Worm (Caenorhabditis elegans) whole organism, early embryonic: ENCODE data around the gene Y102A11A.2.

Experiments
- B0310.2 ChIP-seq: sonication (generic microtip); optimal IDR thresholded peaks from 2 replicates; lab custom pipeline; 2016; ENCODE audit warnings: mild to moderate bottlenecking, missing genetic modification characterization, missing compliant biosample characterization
- aly-1 ChIP-seq: sonication (generic microtip); optimal IDR thresholded peaks from 2 replicates; lab custom pipeline; 2016; ENCODE audit warnings: missing genetic modification characterization, missing compliant biosample characterization
- ama-1 ChIP-seq: fragments of 150-350 bp; optimal IDR thresholded peaks from 2 replicates; lab custom pipeline; 2014
- ceh-13 ChIP-seq: fragments of 200-800 bp; sonication (Bioruptor generic); optimal IDR thresholded peaks from 2 replicates; lab custom pipeline; 2018; ENCODE audit warnings: mild to moderate bottlenecking, missing genetic modification characterization, missing compliant biosample characterization
- flt-1 ChIP-seq: fragments of 200-800 bp; sonication (Bioruptor generic); IDR thresholded peaks from 2 replicates; pipeline ENCODE4 v1.3.6; 2022; ENCODE audit warnings: missing genetic modification characterization, missing compliant biosample characterization
- hmg-4 ChIP-seq: fragments of 200-800 bp; sonication (Bioruptor generic); optimal IDR thresholded peaks from 2 replicates; lab custom pipeline; 2018; ENCODE audit warnings: mild to moderate bottlenecking, missing genetic modification characterization, missing compliant biosample characterization
- hnd-1 ChIP-seq: sonication (generic microtip); optimal IDR thresholded peaks from 2 replicates; lab custom pipeline; 2016; ENCODE audit warnings: missing genetic modification characterization, missing compliant biosample characterization
- tbx-11 ChIP-seq: fragments of 200-800 bp; sonication (Bioruptor generic); IDR thresholded peaks from 2 replicates; pipeline ENCODE4 v1.3.6; 2022; ENCODE audit warnings: missing genetic modification characterization, missing compliant biosample characterization
- tbx-37 ChIP-seq: fragments of 200-800 bp; sonication (Bioruptor generic); conservative IDR thresholded peaks from 2 replicates; pipeline ENCODE4 v1.3.6; 2022; ENCODE audit warnings: missing genetic modification reagents, missing genetic modification characterization, missing compliant biosample characterization
- tra-4 ChIP-seq: sonication (generic microtip); optimal IDR thresholded peaks from 2 replicates; lab custom pipeline; 2017; ENCODE audit warnings: missing genetic modification characterization, missing compliant biosample characterization

DNA sequence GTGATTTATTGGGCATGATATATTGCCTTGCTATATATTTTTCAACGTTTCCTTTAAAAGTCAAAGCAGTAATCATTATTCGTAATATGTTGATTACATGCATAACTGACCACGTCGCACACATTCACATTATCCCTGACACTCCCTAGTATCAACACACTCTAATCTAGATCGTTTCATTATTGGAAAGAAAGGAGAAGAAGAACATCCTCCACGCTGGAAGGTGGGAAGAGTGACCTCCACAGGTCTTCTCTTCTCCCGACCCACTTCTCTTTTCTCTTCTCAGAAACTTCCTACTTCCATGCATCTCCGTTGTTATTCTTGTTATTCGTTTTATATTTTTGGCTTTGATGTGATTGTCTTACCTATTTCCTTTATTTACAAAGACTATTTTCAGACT lies 47.6 kb downstream of the Y102A11A.2 start, which contains the start of gene txdc-12.2:
- TF ChIP-seq flt-1 (GFP tag; lab: Robert Waterston, UW) (no peak), hmg-4 (GFP tag; lab: Kevin White, UChicago) (no peak), tra-4 (tag; lab: Kevin White, UChicago) (no peak), ceh-13 (no peak), aly-1 (tag; lab: Kevin White, UChicago) (no peak), ama-1 (lab: Kevin White, UChicago) (no peak), tbx-11 (GFP tag; lab: Robert Waterston, UW) (no peak), B0310.2 (no peak), hnd-1 (tag; lab: Kevin White, UChicago) (no peak), tbx-37 (GFP tag; lab: Robert Waterston, UW) (no peak)
